Fruit fly (Drosophila melanogaster) whole organism, embryonic: ENCODE measurements around the gene Bug22.
A peak's percentile ranks its signal among the peaks of the same experiment; 100 is the strongest.

Experiments
- Ada2b ChIP-seq: fragments of 200-800 bp; sonication (Bioruptor generic); IDR thresholded peaks from 2 replicates; pipeline ENCODE4 v1.3.6; 2022; ENCODE audit warnings: missing biosample characterization, missing genetic modification characterization
- CG10959 ChIP-seq: fragments of 200-800 bp; sonication (Bioruptor generic); IDR thresholded peaks from 2 replicates; pipeline ENCODE4 v1.3.6; 2022; ENCODE audit warnings: missing biosample characterization, missing genetic modification characterization
- CG12391 ChIP-seq: fragments of 200-800 bp; sonication (Bioruptor generic); optimal IDR thresholded peaks from 3 replicates; lab custom pipeline; 2018; ENCODE audit warnings: missing biosample characterization, mild to moderate bottlenecking, missing genetic modification characterization, moderate library complexity
- CG14667 ChIP-seq: fragments of 200-800 bp; sonication (Bioruptor generic); IDR thresholded peaks from 2 replicates; pipeline ENCODE4 v1.3.6; 2022; ENCODE audit warnings: missing biosample characterization, missing genetic modification characterization
- CG15601 ChIP-seq: fragments of 200-800 bp; sonication (Bioruptor generic); optimal IDR thresholded peaks from 3 replicates; lab custom pipeline; 2019; ENCODE audit warnings: missing biosample characterization, mild to moderate bottlenecking, missing genetic modification characterization, moderate library complexity
- CG16813 ChIP-seq: fragments of 200-800 bp; sonication (Bioruptor generic); IDR thresholded peaks from 3 replicates; pipeline ENCODE4 v1.3.6; 2022; ENCODE audit warnings: missing biosample characterization, missing genetic modification characterization; ENCODE audit not compliant: partially characterized antibody
- CG2129 ChIP-seq: fragments of 200-800 bp; sonication (Bioruptor generic); IDR thresholded peaks from 2 replicates; pipeline ENCODE4 v1.3.6; 2022; ENCODE audit warnings: missing biosample characterization, missing genetic modification characterization; ENCODE audit not compliant: partially characterized antibody
- CG33557 ChIP-seq: fragments of 200-800 bp; sonication (Bioruptor generic); optimal IDR thresholded peaks from 2 replicates; lab custom pipeline; 2019; ENCODE audit warnings: missing biosample characterization, mild to moderate bottlenecking, missing genetic modification characterization, moderate library complexity
- CG34422 ChIP-seq: fragments of 200-800 bp; sonication (Bioruptor generic); IDR thresholded peaks from 3 replicates; pipeline ENCODE4 v1.3.6; 2022; ENCODE audit warnings: missing biosample characterization, missing genetic modification characterization
- CG6683 ChIP-seq: fragments of 200-800 bp; sonication (Bioruptor generic); optimal IDR thresholded peaks from 2 replicates; lab custom pipeline; 2017; ENCODE audit warnings: missing biosample characterization, mild to moderate bottlenecking, missing genetic modification characterization, missing genetic modification reagents
- CG9215 ChIP-seq: fragments of 200-800 bp; sonication (Bioruptor generic); IDR thresholded peaks from 2 replicates; pipeline ENCODE4 v1.3.6; 2022; ENCODE audit warnings: missing biosample characterization, missing genetic modification characterization
- E2f2 ChIP-seq: fragments of 200-800 bp; sonication (Bioruptor generic); IDR thresholded peaks from 2 replicates; pipeline ENCODE4 v1.3.6; 2022; ENCODE audit warnings: missing biosample characterization, missing genetic modification characterization
- GATAe ChIP-seq: fragments of 200-800 bp; sonication (Bioruptor generic); conservative IDR thresholded peaks from 2 replicates; pipeline ENCODE4 v1.3.6; 2022; ENCODE audit warnings: missing biosample characterization, missing genetic modification characterization
- Hmr ChIP-seq: fragments of 200-800 bp; sonication (Bioruptor generic); optimal IDR thresholded peaks from 3 replicates; lab custom pipeline; 2017; ENCODE audit warnings: mild to moderate bottlenecking, missing biosample characterization, missing genetic modification reagents, missing genetic modification characterization
- Lpt ChIP-seq: fragments of >200 bp; optimal IDR thresholded peaks from 2 replicates; lab custom pipeline; 2018; ENCODE audit warnings: missing biosample characterization, missing genetic modification characterization
- Meics ChIP-seq: fragments of 200-800 bp; sonication (Bioruptor generic); optimal IDR thresholded peaks from 2 replicates; lab custom pipeline; 2017; ENCODE audit warnings: missing biosample characterization, mild to moderate bottlenecking, missing genetic modification characterization
- Nf-YC ChIP-seq: fragments of 200-800 bp; optimal IDR thresholded peaks from 3 replicates; lab custom pipeline; 2019; ENCODE audit warnings: missing biosample characterization, mild to moderate bottlenecking, missing genetic modification characterization, moderate library complexity
- NfI ChIP-seq: fragments of 200-800 bp; sonication (Bioruptor generic); optimal IDR thresholded peaks from 3 replicates; lab custom pipeline; 2018; ENCODE audit warnings: missing biosample characterization, mild to moderate bottlenecking, missing genetic modification characterization, moderate library complexity
- Sry-β ChIP-seq: fragments of 200-800 bp; sonication (Bioruptor generic); optimal IDR thresholded peaks from 2 replicates; lab custom pipeline; 2018; ENCODE audit warnings: missing biosample characterization, mild to moderate bottlenecking, missing genetic modification characterization, moderate library complexity
- bbx ChIP-seq: fragments of 200-800 bp; sonication (Bioruptor generic); IDR thresholded peaks from 2 replicates; pipeline ENCODE4 v1.3.6; 2022; ENCODE audit warnings: missing biosample characterization, missing genetic modification characterization; ENCODE audit not compliant: partially characterized antibody
- bowl ChIP-seq: fragments of 200-800 bp; sonication (Bioruptor generic); IDR thresholded peaks from 2 replicates; pipeline ENCODE4 v1.3.6; 2022; ENCODE audit warnings: missing biosample characterization, missing genetic modification characterization
- br ChIP-seq: fragments of >200 bp; optimal IDR thresholded peaks from 2 replicates; lab custom pipeline; 2017
- esg ChIP-seq: fragments of 200-800 bp; sonication (Bioruptor generic); conservative IDR thresholded peaks from 2 replicates; pipeline ENCODE4 v1.3.6; 2022; ENCODE audit warnings: missing biosample characterization, missing genetic modification characterization
- eve ChIP-seq, 2 experiments: fragments of >200 bp; optimal IDR thresholded peaks; 2 replicates each; lab custom pipeline; 2017; ENCODE audit warnings: missing biosample characterization in 2 of 2, missing genetic modification characterization in 2 of 2
- her ChIP-seq: fragments of 200-800 bp; sonication (Bioruptor generic); optimal IDR thresholded peaks from 2 replicates; lab custom pipeline; 2016; ENCODE audit warnings: missing biosample characterization, missing genetic modification characterization
- ken ChIP-seq: fragments of 200-800 bp; sonication (Bioruptor generic); IDR thresholded peaks from 3 replicates; pipeline ENCODE4 v1.3.6; 2022; ENCODE audit warnings: missing biosample characterization, missing genetic modification characterization
- klu ChIP-seq: fragments of 200-800 bp; sonication (Bioruptor generic); IDR thresholded peaks from 2 replicates; pipeline ENCODE4 v1.3.6; 2022; ENCODE audit warnings: missing biosample characterization, missing genetic modification characterization
- lmd ChIP-seq: fragments of 200-800 bp; sonication (Bioruptor generic); IDR thresholded peaks from 2 replicates; pipeline ENCODE4 v1.3.6; 2022; ENCODE audit warnings: missing biosample characterization, missing genetic modification characterization
- lov ChIP-seq, 2 experiments: fragments of 200-800 bp in 1 of 2; fragments of >200 bp in 1 of 2; sonication (Bioruptor generic) in 1 of 2; IDR thresholded peaks in 1 of 2; optimal IDR thresholded peaks in 1 of 2; 2 replicates in 1 of 2; 3 replicates in 1 of 2; pipeline versions ENCODE4 v1.3.6 to Lab custom; 2017 to 2022; ENCODE audit warnings: missing biosample characterization in 1 of 2, missing genetic modification characterization in 1 of 2
- schlank ChIP-seq: fragments of 200-800 bp; sonication (Bioruptor generic); optimal IDR thresholded peaks from 2 replicates; lab custom pipeline; 2018; ENCODE audit warnings: missing biosample characterization, mild to moderate bottlenecking, missing genetic modification characterization
- slbo ChIP-seq: fragments of 200-800 bp; sonication (Bioruptor generic); IDR thresholded peaks from 2 replicates; pipeline ENCODE4 v1.3.6; 2022; ENCODE audit warnings: missing biosample characterization, missing genetic modification characterization
- tx ChIP-seq: fragments of 200-800 bp; sonication (Bioruptor generic); optimal IDR thresholded peaks from 2 replicates; lab custom pipeline; 2016; ENCODE audit warnings: missing biosample characterization, missing genetic modification characterization
- vfl ChIP-seq: fragments of 200-800 bp; sonication (Bioruptor generic); optimal IDR thresholded peaks from 2 replicates; lab custom pipeline; 2016; ENCODE audit warnings: missing biosample characterization, missing genetic modification characterization

The Bug22 gene

dm6 chr2L:10381890-10382450 lies 48.7 kb downstream of the Bug22 start, which contains the start of gene CG5096 (continued):
- TF ChIP-seq schlank (tag; lab: Kevin White, UChicago) (peak; percentile 84), CG2129 (no peak), Lpt (GFP tag; lab: Kevin White, UChicago) (no peak), br (no peak), lov (optimal IDR thresholded peaks at IDR 0.05; lab: Kevin White, UChicago) (no peak), lov (GFP tag; IDR thresholded peaks at IDR 0.05; lab: Robert Waterston, UW) (peak; percentile 67; the same call in 1 of the 3 replicates), vfl (GFP tag; lab: Kevin White, UChicago) (peak; percentile 57), Ada2b (GFP tag; lab: Robert Waterston, UW) (peak; percentile 89), Hmr (GFP tag; lab: Kevin White, UChicago) (peak; percentile 94), her (GFP tag; lab: Kevin White, UChicago) (peak; percentile 82), eve (GFP tag; optimal IDR thresholded peaks at IDR 0.05; lab: Kevin White, UChicago) (peak in 1 of 2 experiments; percentile 78), CG9215 (GFP tag; lab: Robert Waterston, UW) (no peak; the same call in none of the 2 replicates), slbo (peak; percentile 91), Meics (GFP tag; lab: Kevin White, UChicago) (peak; percentile 91), lmd (GFP tag; lab: Robert Waterston, UW) (peak; percentile 86), tx (GFP tag; lab: Kevin White, UChicago) (peak; percentile 65), bowl (GFP tag; lab: Robert Waterston, UW) (peak; percentile 53; the same call in 1 of the 2 replicates), Nf-YC (peak; percentile 69), CG16813 (GFP tag; lab: Robert Waterston, UW) (no peak), esg (GFP tag; lab: Robert Waterston, UW) (peak; percentile 82), CG33557 (GFP tag; lab: Kevin White, UChicago) (no peak), bbx (GFP tag; lab: Robert Waterston, UW) (no peak), ken (GFP tag; lab: Robert Waterston, UW) (peak; percentile 81; the same call in 2 of the 3 replicates), klu (GFP tag; lab: Robert Waterston, UW) (peak; percentile 71), CG14667 (no peak; the same call in 1 of the 2 replicates), NfI (GFP tag; lab: Kevin White, UChicago) (peak; percentile 89), CG34422 (GFP tag; lab: Robert Waterston, UW) (peak; percentile 91), CG15601 (tag; lab: Kevin White, UChicago) (peak; percentile 83), CG12391 (tag; lab: Kevin White, UChicago) (peak; percentile 91), CG6683 (GFP tag; lab: Kevin White, UChicago) (peak; percentile 82), Sry-β (peak; percentile 22), CG10959 (peak; percentile 51; the same call in 1 of the 2 replicates), GATAe (GFP tag; lab: Robert Waterston, UW) (peak; percentile 100), E2f2 (peak; percentile 74)
- TF ChIP-seq, all 482 proteins: peak for 368
